Worm (Caenorhabditis elegans): Measurements from ENCODE around the gene F53H4.3.

ce11 chrX:15887989-15888388 is 594 bp upstream of the F53H4.3 start:
- TF ChIP-seq mes-4 (tag; optimal IDR thresholded peaks at IDR 0.05) (no peak), snpc-4 (GFP tag; optimal IDR thresholded peaks at IDR 0.05) (no peak), snpc-4 (tag; optimal IDR thresholded peaks at IDR 0.05) (no peak), T26A5.8 (tag; optimal IDR thresholded peaks at IDR 0.05) (no peak)

Data from whole organism, young adult.